Worm (Caenorhabditis elegans): ENCODE measurements around the gene bath-29.

ce11 chrII:3373875-3374274, 25.5 kb downstream of the bath-29 start:
- TF ChIP-seq hlh-1 (tag; optimal IDR thresholded peaks at IDR 0.05) = no peak
- TF ChIP-seq unc-62 (GFP tag; optimal IDR thresholded peaks at IDR 0.05) = no peak
- no peak for TF ChIP-seq tbx-8 (GFP tag; optimal IDR thresholded peaks at IDR 0.05)
- TF ChIP-seq snpc-4 (tag; optimal IDR thresholded peaks at IDR 0.05) = no peak
- no peak for TF ChIP-seq nhr-237 (tag; optimal IDR thresholded peaks at IDR 0.05)
- TF ChIP-seq pha-4 (tag; optimal IDR thresholded peaks at IDR 0.05) = no peak
- no peak for TF ChIP-seq ham-2 (GFP tag; optimal IDR thresholded peaks at IDR 0.05)
- no peak for TF ChIP-seq nhr-12 (tag; optimal IDR thresholded peaks at IDR 0.05)
- no peak for TF ChIP-seq mep-1 (tag; optimal IDR thresholded peaks at IDR 0.05)
- no peak for TF ChIP-seq unc-39 (tag; optimal IDR thresholded peaks at IDR 0.05)
- TF ChIP-seq lsy-2 (tag; optimal IDR thresholded peaks at IDR 0.05) = no peak
- no peak for TF ChIP-seq lin-13 (tag; optimal IDR thresholded peaks at IDR 0.05)
- TF ChIP-seq ztf-11 (tag; optimal IDR thresholded peaks at IDR 0.05) = no peak
- no peak for TF ChIP-seq mls-2 (tag; optimal IDR thresholded peaks at IDR 0.05)
